Fruit fly (Drosophila melanogaster) whole organism, pupa: Measurements from ENCODE around the gene Rcd2.

Experiments used
- CG10348 ChIP-seq: fragments of 200-800 bp; sonication (Bioruptor generic); IDR thresholded peaks from 2 replicates; pipeline ENCODE4 v1.3.6; 2022; ENCODE audit warnings: missing biosample characterization, missing genetic modification characterization
- CG12605 ChIP-seq: fragments of 200-800 bp; sonication (Bioruptor generic); IDR thresholded peaks from 2 replicates; pipeline ENCODE4 v1.3.6; 2022; ENCODE audit warnings: missing biosample characterization, missing genetic modification characterization
- CG13204 ChIP-seq: fragments of 200-800 bp; sonication (Bioruptor generic); optimal IDR thresholded peaks from 2 replicates; lab custom pipeline; 2018; ENCODE audit warnings: missing biosample characterization, mild to moderate bottlenecking, missing genetic modification characterization, moderate library complexity
- CG14655 ChIP-seq: fragments of 200-800 bp; sonication (Bioruptor generic); optimal IDR thresholded peaks from 3 replicates; lab custom pipeline; 2017; ENCODE audit warnings: mild to moderate bottlenecking, missing biosample characterization, missing genetic modification reagents, missing genetic modification characterization
- CG15710 ChIP-seq: fragments of 200-800 bp; sonication (Bioruptor generic); optimal IDR thresholded peaks from 2 replicates; lab custom pipeline; 2018; ENCODE audit warnings: missing biosample characterization, mild to moderate bottlenecking, missing genetic modification characterization, moderate library complexity
- CG17806 ChIP-seq: fragments of 200-800 bp; sonication (Bioruptor generic); optimal IDR thresholded peaks from 2 replicates; lab custom pipeline; 2018; ENCODE audit warnings: missing biosample characterization, mild to moderate bottlenecking, missing genetic modification characterization, moderate library complexity
- CG32121 ChIP-seq: fragments of 200-800 bp; sonication (Bioruptor generic); IDR thresholded peaks from 2 replicates; pipeline ENCODE4 v1.3.6; 2022; ENCODE audit warnings: missing biosample characterization, missing genetic modification characterization
- CG34367 ChIP-seq: fragments of 200-800 bp; sonication (Bioruptor generic); optimal IDR thresholded peaks from 2 replicates; lab custom pipeline; 2018; ENCODE audit warnings: missing biosample characterization, mild to moderate bottlenecking, missing genetic modification characterization
- CG4496 ChIP-seq: fragments of 200-800 bp; sonication (Bioruptor generic); IDR thresholded peaks from 3 replicates; pipeline ENCODE4 v1.3.6; 2022; ENCODE audit warnings: missing biosample characterization, missing genetic modification characterization
- CG8159 ChIP-seq: fragments of 200-800 bp; sonication (Bioruptor generic); optimal IDR thresholded peaks from 3 replicates; lab custom pipeline; 2018; ENCODE audit warnings: missing biosample characterization, mild to moderate bottlenecking, missing genetic modification characterization, moderate library complexity
- CG8301 ChIP-seq: fragments of 200-800 bp; sonication (Bioruptor generic); optimal IDR thresholded peaks from 2 replicates; lab custom pipeline; 2018; ENCODE audit warnings: missing biosample characterization, mild to moderate bottlenecking, missing genetic modification characterization
- CG9948 ChIP-seq: fragments of 200-800 bp; sonication (Bioruptor generic); optimal IDR thresholded peaks from 2 replicates; lab custom pipeline; 2018; ENCODE audit warnings: missing biosample characterization, mild to moderate bottlenecking, missing genetic modification characterization, moderate library complexity
- D1 ChIP-seq: fragments of 200-800 bp; sonication (Bioruptor generic); optimal IDR thresholded peaks from 2 replicates; lab custom pipeline; 2018; ENCODE audit warnings: missing biosample characterization, mild to moderate bottlenecking, missing genetic modification characterization, moderate library complexity
- EcR ChIP-seq: fragments of 200-800 bp; sonication (Bioruptor generic); optimal IDR thresholded peaks from 3 replicates; lab custom pipeline; 2019; ENCODE audit warnings: missing biosample characterization, missing genetic modification characterization, mild to moderate bottlenecking, moderate library complexity, missing genetic modification reagents
- Ets98B ChIP-seq: fragments of 200-800 bp; sonication (Bioruptor generic); IDR thresholded peaks from 2 replicates; pipeline ENCODE4 v1.3.6; 2022; ENCODE audit warnings: missing biosample characterization, missing genetic modification characterization
- Pif1A ChIP-seq: fragments of 200-800 bp; sonication (Bioruptor generic); optimal IDR thresholded peaks from 3 replicates; lab custom pipeline; 2016; ENCODE audit warnings: missing biosample characterization, missing genetic modification characterization
- Pif1B ChIP-seq: fragments of 200-800 bp; sonication (Bioruptor generic); optimal IDR thresholded peaks from 3 replicates; lab custom pipeline; 2016; ENCODE audit warnings: missing biosample characterization, missing genetic modification characterization
- Snoo ChIP-seq: fragments of 200-800 bp; sonication (Bioruptor generic); optimal IDR thresholded peaks from 3 replicates; lab custom pipeline; 2017; ENCODE audit warnings: missing biosample characterization, mild to moderate bottlenecking, missing genetic modification characterization, inconsistent platforms
- fd96Ca ChIP-seq: fragments of 200-800 bp; sonication (Bioruptor generic); IDR thresholded peaks from 3 replicates; pipeline ENCODE4 v1.3.6; 2022; ENCODE audit warnings: missing biosample characterization, missing genetic modification characterization
- gl ChIP-seq: fragments of 200-800 bp; sonication (Bioruptor generic); optimal IDR thresholded peaks from 2 replicates; lab custom pipeline; 2018; ENCODE audit warnings: missing biosample characterization, mild to moderate bottlenecking, missing genetic modification characterization
- rn ChIP-seq: fragments of 200-800 bp; sonication (Bioruptor generic); IDR thresholded peaks from 2 replicates; pipeline ENCODE4 v1.3.6; 2022; ENCODE audit warnings: missing biosample characterization, missing genetic modification characterization

The Rcd2 gene

dm6 chr3L:20520687-20521169 lies 19.5 kb downstream of the Rcd2 start, which contains the start of the genes mTerf3 and CG5104:
TSS of gene mTerf3 (minus strand) at chr3L:20520772.
TSS of gene CG5104 (plus strand) at chr3L:20521009.
- TF ChIP-seq EcR (GFP tag; lab: Kevin White, UChicago) (peak; percentile 3), CG15710 (tag; lab: Kevin White, UChicago) (no peak)
- TF ChIP-seq, all 21 proteins: peak for 1

dm6 chr3L:20518805-20519503 lies 21.3 kb downstream of the Rcd2 start, which contains the start of gene BNIP3:
TSS of gene BNIP3 (minus strand) at chr3L:20519393.
- TF ChIP-seq CG8159 (tag; lab: Kevin White, UChicago) = peak; percentile 2
- TF ChIP-seq CG13204 (GFP tag; lab: Kevin White, UChicago) = no peak
- TF ChIP-seq CG8301 = no peak

dm6 chr3L:20517897-20518804 lies 22.1 kb downstream of the Rcd2 start:
- TF ChIP-seq EcR (GFP tag; lab: Kevin White, UChicago) (peak; percentile 86), CG8159 (tag; lab: Kevin White, UChicago) (no peak), Pif1B (GFP tag; lab: Kevin White, UChicago) (peak; percentile 54), CG12605 (GFP tag; lab: Robert Waterston, UW) (peak; percentile 69), Snoo (tag; lab: Kevin White, UChicago) (peak; percentile 30), CG34367 (peak; percentile 19), Pif1A (GFP tag; lab: Kevin White, UChicago) (peak; percentile 24), Ets98B (GFP tag; lab: Robert Waterston, UW) (0 out of 2 replicates have a peak, but pooled peaks have one; percentile 33), CG8301 (no peak), rn (GFP tag; lab: Robert Waterston, UW) (no peak), CG4496 (GFP tag; lab: Robert Waterston, UW) (peak; percentile 69), CG15710 (tag; lab: Kevin White, UChicago) (peak; percentile 4), D1 (peak; percentile 44), CG14655 (peak; percentile 48), fd96Ca (GFP tag; lab: Robert Waterston, UW) (no peak), gl (tag; lab: Kevin White, UChicago) (peak; percentile 71), CG13204 (GFP tag; lab: Kevin White, UChicago) (peak; percentile 67), CG10348 (no peak), CG9948 (tag; lab: Kevin White, UChicago) (peak; percentile 7), CG17806 (peak; percentile 37), CG32121 (GFP tag; lab: Robert Waterston, UW) (peak; percentile 15; the same call in 1 of the 2 replicates)

dm6 chr3L:20517179-20517834 lies 22.9 kb downstream of the Rcd2 start:
- TF ChIP-seq EcR (GFP tag; lab: Kevin White, UChicago) (peak; percentile 98), CG34367 (no peak)

- TF ChIP-seq CG12605 (GFP tag; lab: Robert Waterston, UW) (no peak; the same call in 1 of the 2 replicates), CG8159 (tag; lab: Kevin White, UChicago) (peak; percentile 61), Snoo (tag; lab: Kevin White, UChicago) (peak; percentile 23), D1 (no peak), CG9948 (tag; lab: Kevin White, UChicago) (peak; percentile 13), CG4496 (GFP tag; lab: Robert Waterston, UW) (0 out of 3 replicates have a peak, but pooled peaks have one; percentile 39), EcR (GFP tag; lab: Kevin White, UChicago) (no peak), CG13204 (GFP tag; lab: Kevin White, UChicago) (no peak), rn (GFP tag; lab: Robert Waterston, UW) (no peak), CG32121 (GFP tag; lab: Robert Waterston, UW) (no peak), CG8301 (peak; percentile 18), Pif1B (GFP tag; lab: Kevin White, UChicago) (no peak), CG17806 (peak; percentile 48), Pif1A (GFP tag; lab: Kevin White, UChicago) (peak; percentile 8), CG14655 (peak; percentile 52), CG15710 (tag; lab: Kevin White, UChicago) (peak; percentile 56), CG10348 (no peak), fd96Ca (GFP tag; lab: Robert Waterston, UW) (no peak), Ets98B (GFP tag; lab: Robert Waterston, UW) (peak; percentile 36), CG34367 (peak; percentile 46), gl (tag; lab: Kevin White, UChicago) (no peak)
Observed at dm6 chr3L:20516519-20517178, 23.6 kb downstream of the Rcd2 start.
